Fruit fly (Drosophila melanogaster): ENCODE data around the gene nac.
A peak's percentile ranks its signal among the peaks of the same experiment; 100 is the strongest.

dm6 chr3R:8256040-8256439 is 47.8 kb downstream of the nac start:
- TF ChIP-seq dac (GFP tag; optimal IDR thresholded peaks at IDR 0.05) (peak; percentile 37), Hr39 (GFP tag; optimal IDR thresholded peaks at IDR 0.05) (no peak), OdsH (GFP tag; optimal IDR thresholded peaks at IDR 0.05) (peak; percentile 39), Sox102F (GFP tag; optimal IDR thresholded peaks at IDR 0.05) (no peak)

Measured in whole organism, prepupa.